Worm (Caenorhabditis elegans): ENCODE data around the gene F54E2.1.

F54E2.1 gene

DNA sequence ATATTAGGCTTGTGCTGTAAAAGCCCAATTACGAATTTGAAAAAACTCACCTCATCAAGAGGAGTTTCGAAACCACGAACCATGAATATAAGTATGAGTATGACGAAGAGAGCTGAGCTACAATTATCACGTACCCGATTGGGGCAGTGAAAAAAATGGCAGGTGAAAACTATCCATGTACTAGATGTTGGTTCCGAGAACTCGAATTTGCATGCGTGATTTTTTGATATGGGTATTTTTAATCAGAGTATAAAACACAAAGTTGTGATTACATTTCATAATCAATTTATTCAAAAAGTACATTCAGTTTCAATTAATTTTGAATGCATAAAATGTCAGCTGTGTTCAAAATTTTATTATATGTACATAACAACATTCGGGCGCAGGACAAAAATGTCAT lies 3.7 kb downstream of the F54E2.1 start, which contains the start of gene F54E2.9:
F54E2.9 (minus strand) TSS at position 132 of the 400 bp plus-strand sequence.
- no peak for TF ChIP-seq ztf-1 (GFP tag; conservative IDR thresholded peaks at IDR 0.05)
- no peak for TF ChIP-seq unc-39 (tag; optimal IDR thresholded peaks at IDR 0.05)
- TF ChIP-seq zag-1 (tag; optimal IDR thresholded peaks at IDR 0.05) = no peak
- TF ChIP-seq dmd-4 (tag; optimal IDR thresholded peaks at IDR 0.05) = no peak
- TF ChIP-seq mbf-1 (tag; optimal IDR thresholded peaks at IDR 0.05) = no peak
- no peak for TF ChIP-seq aly-2 (tag; optimal IDR thresholded peaks at IDR 0.05)
- no peak for TF ChIP-seq nhr-237 (tag; optimal IDR thresholded peaks at IDR 0.05)
- no peak for TF ChIP-seq unc-62 (GFP tag; optimal IDR thresholded peaks at IDR 0.05)
- TF ChIP-seq elt-1 (tag; optimal IDR thresholded peaks at IDR 0.05) = no peak
- TF ChIP-seq blmp-1 (tag; optimal IDR thresholded peaks at IDR 0.05; ENCODE audit: insufficient read depth) = no peak
- no peak for TF ChIP-seq R02D3.7 (tag; optimal IDR thresholded peaks at IDR 0.05)
- TF ChIP-seq fos-1 (tag; optimal IDR thresholded peaks at IDR 0.05) = no peak

DNA sequence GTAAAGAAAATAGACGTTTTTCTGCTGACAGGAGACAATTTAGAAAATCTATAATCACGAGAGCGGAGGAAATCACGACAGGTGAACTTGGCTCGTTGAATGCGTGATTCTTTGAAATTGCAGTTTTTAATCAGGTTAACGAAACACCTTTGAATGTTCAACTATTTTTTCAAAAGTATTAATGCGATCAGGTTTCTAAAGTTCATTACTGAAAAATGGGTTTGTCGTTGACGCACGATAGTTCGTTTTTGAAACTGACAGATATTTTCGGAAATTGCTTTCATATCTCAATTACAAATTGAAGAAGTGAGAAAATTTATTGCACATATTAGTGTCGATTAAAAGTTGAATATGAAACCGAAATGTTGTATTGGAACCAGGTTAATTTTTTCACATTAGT lies 5.8 kb downstream of the F54E2.1 start, which contains the start of gene F54E2.5:
F54E2.5 (minus strand) TSS at position 101 of the 400 bp plus-strand sequence.
- TF ChIP-seq nhr-23 (tag; optimal IDR thresholded peaks at IDR 0.05) (no peak), nhr-11 (tag; optimal IDR thresholded peaks at IDR 0.05) (no peak), lin-13 (GFP tag; optimal IDR thresholded peaks at IDR 0.05) (no peak), sma-3 (GFP tag; optimal IDR thresholded peaks at IDR 0.05) (no peak), alr-1 (tag; optimal IDR thresholded peaks at IDR 0.05) (no peak), lsy-2 (tag; optimal IDR thresholded peaks at IDR 0.05) (no peak), elt-1 (tag; optimal IDR thresholded peaks at IDR 0.05) (no peak), elt-3 (tag; optimal IDR thresholded peaks at IDR 0.05) (no peak), snpc-4 (tag; optimal IDR thresholded peaks at IDR 0.05) (no peak), lin-39 (tag; optimal IDR thresholded peaks at IDR 0.05) (no peak), gmeb-1 (tag; optimal IDR thresholded peaks at IDR 0.05) (no peak), unc-39 (tag; optimal IDR thresholded peaks at IDR 0.05) (no peak), fos-1 (tag; optimal IDR thresholded peaks at IDR 0.05) (no peak), mdl-1 (tag; optimal IDR thresholded peaks at IDR 0.05) (no peak), C34F6.9 (tag; optimal IDR thresholded peaks at IDR 0.05) (no peak)

DNA sequence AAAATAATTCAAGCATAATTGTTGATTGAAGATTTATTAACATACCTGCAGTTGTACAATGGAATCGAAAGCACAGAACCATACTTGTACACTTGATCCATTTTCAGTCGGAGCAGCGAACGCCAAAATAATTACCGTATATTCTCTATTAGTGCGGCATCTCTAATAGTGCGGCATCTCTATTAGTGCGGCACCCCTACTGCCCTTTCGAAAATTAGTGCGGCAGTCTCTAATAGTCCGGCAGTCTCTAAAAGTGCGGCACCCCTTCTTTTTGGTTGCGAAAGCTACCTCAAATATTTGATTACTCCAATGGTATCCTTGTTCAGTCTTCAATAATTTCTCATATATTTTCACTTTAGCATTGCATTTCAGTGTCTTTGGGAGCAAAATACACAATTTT lies 7.9 kb downstream of the F54E2.1 start, which contains the start of gene srt-34:
srt-34 (minus strand) TSS at position 101 of the 400 bp plus-strand sequence.
- TF ChIP-seq peb-1 (tag; optimal IDR thresholded peaks at IDR 0.05) (no peak), dmd-4 (tag; optimal IDR thresholded peaks at IDR 0.05) (no peak), lin-39 (tag; optimal IDR thresholded peaks at IDR 0.05) (no peak), egl-27 (tag; optimal IDR thresholded peaks at IDR 0.05) (no peak), mdl-1 (tag; optimal IDR thresholded peaks at IDR 0.05) (no peak), unc-55 (GFP tag; optimal IDR thresholded peaks at IDR 0.05) (no peak), alr-1 (tag; optimal IDR thresholded peaks at IDR 0.05) (no peak), gmeb-1 (tag; optimal IDR thresholded peaks at IDR 0.05) (no peak), nhr-10 (tag; optimal IDR thresholded peaks at IDR 0.05) (no peak), nhr-21 (tag; optimal IDR thresholded peaks at IDR 0.05) (no peak), mbf-1 (tag; optimal IDR thresholded peaks at IDR 0.05) (no peak), crh-2 (tag; optimal IDR thresholded peaks at IDR 0.05) (no peak), ztf-11 (tag; optimal IDR thresholded peaks at IDR 0.05) (no peak), nhr-12 (tag; optimal IDR thresholded peaks at IDR 0.05) (no peak), R02D3.7 (tag; optimal IDR thresholded peaks at IDR 0.05) (no peak)

DNA sequence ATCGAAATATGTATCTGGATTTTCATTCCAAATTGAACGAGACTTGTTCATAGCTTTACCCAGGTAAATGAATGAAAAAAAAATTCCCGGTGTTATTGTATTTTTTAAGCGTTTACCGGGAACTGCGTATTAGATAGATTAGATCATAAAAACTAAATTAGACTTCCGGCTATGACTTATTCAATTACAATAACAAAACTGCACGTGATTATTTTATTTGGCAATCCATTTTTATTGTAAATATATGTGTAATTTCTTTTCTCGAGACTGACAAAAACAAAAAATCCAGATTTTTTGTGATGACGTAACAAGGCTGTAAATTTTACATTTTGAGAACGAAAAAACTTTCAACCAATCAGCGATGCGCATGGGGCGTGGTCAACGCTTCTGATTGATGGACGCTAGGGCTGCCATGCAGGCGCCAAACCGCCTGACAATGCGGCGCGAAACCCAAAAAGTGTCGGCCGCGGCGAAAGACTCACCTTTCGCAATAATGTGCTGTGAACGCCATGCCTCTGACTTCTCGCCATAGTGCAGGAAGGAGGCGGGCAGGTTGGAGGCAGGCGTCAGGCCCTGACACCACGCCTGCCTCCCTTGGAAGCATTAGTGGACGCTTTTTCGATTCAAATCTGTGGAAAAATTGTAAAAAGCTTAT lies 11.5 kb downstream of the F54E2.1 start, which contains the start of gene srh-36:
srh-36 (minus strand) TSS at position 51 of the 655 bp plus-strand sequence.
- TF ChIP-seq lin-11 (tag; optimal IDR thresholded peaks at IDR 0.05) = no peak
- no peak for TF ChIP-seq blmp-1 (tag; optimal IDR thresholded peaks at IDR 0.05; ENCODE audit: insufficient read depth)
- no peak for TF ChIP-seq ceh-82 (tag; optimal IDR thresholded peaks at IDR 0.05)
- TF ChIP-seq R02D3.7 (tag; optimal IDR thresholded peaks at IDR 0.05) = no peak

DNA sequence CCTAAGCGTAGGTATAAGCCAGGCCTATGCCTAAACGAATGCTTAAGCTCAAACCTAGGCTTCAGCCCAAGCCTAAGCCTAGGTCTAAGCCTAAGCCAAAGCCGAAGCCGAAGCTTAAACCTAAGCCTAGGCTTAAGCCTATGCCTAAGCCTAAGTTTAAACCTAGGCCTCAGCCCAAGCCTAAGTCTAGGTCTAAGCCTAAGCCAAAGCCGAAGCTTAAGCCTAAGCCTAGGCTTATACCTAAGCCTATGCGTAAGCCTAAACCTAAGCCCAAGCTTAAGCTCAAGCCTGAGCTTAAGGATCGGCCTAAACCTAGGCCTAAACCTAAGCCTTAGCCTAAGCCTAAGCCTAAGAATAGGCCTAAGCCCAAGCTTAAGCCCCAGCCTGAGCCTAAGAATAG lies 15.8 kb downstream of the F54E2.1 start:
- no peak for TF ChIP-seq nhr-11 (tag; optimal IDR thresholded peaks at IDR 0.05)
- no peak for TF ChIP-seq nhr-25 (tag; optimal IDR thresholded peaks at IDR 0.05)
- no peak for TF ChIP-seq gmeb-1 (tag; optimal IDR thresholded peaks at IDR 0.05)
- TF ChIP-seq ztf-4 (tag; optimal IDR thresholded peaks at IDR 0.05) = no peak
- no peak for TF ChIP-seq sma-3 (GFP tag; optimal IDR thresholded peaks at IDR 0.05)
- TF ChIP-seq nhr-21 (tag; optimal IDR thresholded peaks at IDR 0.05) = no peak
- no peak for TF ChIP-seq aly-2 (tag; optimal IDR thresholded peaks at IDR 0.05)
- TF ChIP-seq ceh-82 (tag; optimal IDR thresholded peaks at IDR 0.05) = no peak
- no peak for TF ChIP-seq ama-1 (optimal IDR thresholded peaks at IDR 0.05)
- no peak for TF ChIP-seq elt-3 (tag; optimal IDR thresholded peaks at IDR 0.05)

All from whole organism, L2 larva.